Fruit fly (Drosophila melanogaster) whole organism, adult: Measurements from ENCODE around the gene CG2930.

Experiments used
- CG1620 ChIP-seq: fragments of 200-800 bp; sonication (Bioruptor generic); optimal IDR thresholded peaks from 2 replicates; lab custom pipeline; 2016; ENCODE audit warnings: missing biosample characterization, missing genetic modification characterization
- CG5204 ChIP-seq: fragments of 200-800 bp; sonication (Bioruptor generic); optimal IDR thresholded peaks from 2 replicates; lab custom pipeline; 2016; ENCODE audit warnings: missing biosample characterization, missing genetic modification characterization
- CG7101 ChIP-seq: fragments of 200-800 bp; sonication (Bioruptor generic); optimal IDR thresholded peaks from 2 replicates; lab custom pipeline; 2018; ENCODE audit warnings: missing biosample characterization, mild to moderate bottlenecking, missing genetic modification characterization, moderate library complexity
- Hr96 ChIP-seq: fragments of 200-800 bp; sonication (Bioruptor generic); optimal IDR thresholded peaks from 2 replicates; lab custom pipeline; 2016; ENCODE audit warnings: missing biosample characterization, missing genetic modification characterization
- Mnt ChIP-seq: fragments of 200-800 bp; sonication (Bioruptor generic); optimal IDR thresholded peaks from 2 replicates; lab custom pipeline; 2016; ENCODE audit warnings: missing biosample characterization, mild to moderate bottlenecking, missing genetic modification characterization
- bab1 ChIP-seq: fragments of 200-800 bp; sonication (Bioruptor generic); optimal IDR thresholded peaks from 3 replicates; lab custom pipeline; 2019; ENCODE audit warnings: missing biosample characterization, mild to moderate bottlenecking, missing genetic modification characterization, moderate library complexity
- kay ChIP-seq: fragments of 200-800 bp; sonication (Bioruptor generic); peaks from one replicate; lab custom pipeline; 2016; ENCODE audit warnings: missing biosample characterization, missing genetic modification characterization, borderline replicate concordance
- ovo ChIP-seq: fragments of 200-800 bp; sonication (Bioruptor generic); optimal IDR thresholded peaks from 2 replicates; lab custom pipeline; 2016; ENCODE audit warnings: missing biosample characterization, missing genetic modification characterization
- toe ChIP-seq: fragments of 200-800 bp; sonication (Bioruptor generic); optimal IDR thresholded peaks from 2 replicates; lab custom pipeline; 2016; ENCODE audit warnings: missing biosample characterization, missing genetic modification characterization

dm6 chrX:3861183-3861582 is 7.6 kb upstream of the CG2930 start:
- no peak for TF ChIP-seq toe (GFP tag; lab: Kevin White, UChicago)
- TF ChIP-seq Mnt (GFP tag; lab: Kevin White, UChicago): no peak
- no peak for TF ChIP-seq kay (GFP tag; lab: Kevin White, UChicago)
- TF ChIP-seq ovo (GFP tag; lab: Kevin White, UChicago): no peak
- TF ChIP-seq Hr96 (GFP tag; lab: Kevin White, UChicago): no peak
- no peak for TF ChIP-seq CG5204 (GFP tag; lab: Kevin White, UChicago)
- TF ChIP-seq CG1620 (GFP tag; lab: Kevin White, UChicago): no peak
- TF ChIP-seq CG7101 (tag; lab: Kevin White, UChicago): no peak
- no peak for TF ChIP-seq bab1
